Fruit fly (Drosophila melanogaster): ENCODE data around the gene Eig71Eb.

The Eig71Eb gene

dm6 chr3L:15632653-15633052, 17.1 kb upstream of the Eig71Eb start (continued):
- TF ChIP-seq hbn (GFP tag; IDR thresholded peaks at IDR 0.05; ENCODE audit: partially characterized antibody), result no peak
- TF ChIP-seq sens (GFP tag), result peak; percentile 65
- TF ChIP-seq grau (tag; optimal IDR thresholded peaks at IDR 0.05), result no peak
- no peak for TF ChIP-seq Drgx (GFP tag; IDR thresholded peaks at IDR 0.05)
- peak; percentile 48 for TF ChIP-seq caup (GFP tag; optimal IDR thresholded peaks at IDR 0.05; ENCODE audit: severe bottlenecking)
- TF ChIP-seq CG14860 (GFP tag; IDR thresholded peaks at IDR 0.05; ENCODE audit: partially characterized antibody), result no peak
- TF ChIP-seq eyg (GFP tag; optimal IDR thresholded peaks at IDR 0.05), result no peak
- peak; percentile 71 for TF ChIP-seq Med (GFP tag)
- TF ChIP-seq cato (GFP tag; optimal IDR thresholded peaks at IDR 0.05; ENCODE audit: borderline replicate concordance), result no peak
- TF ChIP-seq zfh2 (GFP tag; optimal IDR thresholded peaks at IDR 0.05), result no peak
- TF ChIP-seq CG5180 (GFP tag; optimal IDR thresholded peaks at IDR 0.05), result peak; percentile 10
- no peak for TF ChIP-seq CG3838 (GFP tag; optimal IDR thresholded peaks at IDR 0.05)
- TF ChIP-seq BtbVII (GFP tag; optimal IDR thresholded peaks at IDR 0.05), result peak; percentile 21
- no peak for TF ChIP-seq CkIIα-i1 (GFP tag; IDR thresholded peaks at IDR 0.05)
- no peak for TF ChIP-seq ssp (GFP tag; IDR thresholded peaks at IDR 0.05)
- TF ChIP-seq CG32767 (GFP tag; IDR thresholded peaks at IDR 0.05), result no peak
- no peak for TF ChIP-seq CG17328 (GFP tag; IDR thresholded peaks at IDR 0.05)
- TF ChIP-seq wek (GFP tag; optimal IDR thresholded peaks at IDR 0.05), result peak; percentile 24
- TF ChIP-seq twi (tag; optimal IDR thresholded peaks at IDR 0.05), result no peak
- TF ChIP-seq ttk (GFP tag; IDR thresholded peaks at IDR 0.05), result no peak
- TF ChIP-seq CG4328 (GFP tag; optimal IDR thresholded peaks at IDR 0.05), result no peak
- TF ChIP-seq Ada2b (GFP tag; IDR thresholded peaks at IDR 0.05), result no peak
- no peak for TF ChIP-seq dati (GFP tag; IDR thresholded peaks at IDR 0.05)
- no peak for TF ChIP-seq amos (GFP tag; IDR thresholded peaks at IDR 0.05; ENCODE audit: partially characterized antibody)
- TF ChIP-seq CG9609 (GFP tag; optimal IDR thresholded peaks at IDR 0.05), result no peak
- TF ChIP-seq otp (GFP tag; IDR thresholded peaks at IDR 0.05), result 0 out of 3 replicates have a peak, but pooled peaks have one; percentile 13
- TF ChIP-seq Adf1 (GFP tag; IDR thresholded peaks at IDR 0.05), result no peak
- no peak for TF ChIP-seq CG11696 (GFP tag; IDR thresholded peaks at IDR 0.05)
- TF ChIP-seq B-H2 (GFP tag; optimal IDR thresholded peaks at IDR 0.05), result peak; percentile 8
- TF ChIP-seq CG13296 (GFP tag; optimal IDR thresholded peaks at IDR 0.05), result peak; percentile 54
- TF ChIP-seq CG6254 (GFP tag; optimal IDR thresholded peaks at IDR 0.05), result no peak
- no peak for TF ChIP-seq Nf-YA (GFP tag; IDR thresholded peaks at IDR 0.05)
- peak; percentile 12 for TF ChIP-seq ATbp (GFP tag; optimal IDR thresholded peaks at IDR 0.05)
- TF ChIP-seq H2.0 (GFP tag; IDR thresholded peaks at IDR 0.05), result no peak
- no peak for TF ChIP-seq Dll (GFP tag; IDR thresholded peaks at IDR 0.05; ENCODE audit: partially characterized antibody)
- TF ChIP-seq Bdp1 (GFP tag; optimal IDR thresholded peaks at IDR 0.05), result no peak
- peak; percentile 6 for TF ChIP-seq Fer1 (GFP tag; optimal IDR thresholded peaks at IDR 0.05)
- no peak for TF ChIP-seq p53 (GFP tag; optimal IDR thresholded peaks at IDR 0.05)
- no peak for TF ChIP-seq CG18619 (GFP tag; optimal IDR thresholded peaks at IDR 0.05)
- peak; percentile 8 for TF ChIP-seq mirr (GFP tag; optimal IDR thresholded peaks at IDR 0.05)
- peak; percentile 2 for TF ChIP-seq CG6854 (GFP tag; optimal IDR thresholded peaks at IDR 0.05)
- no peak for TF ChIP-seq ERR (GFP tag; optimal IDR thresholded peaks at IDR 0.05)
- no peak for TF ChIP-seq sqz (GFP tag; optimal IDR thresholded peaks at IDR 0.05)
- no peak for TF ChIP-seq NfI (GFP tag; optimal IDR thresholded peaks at IDR 0.05)
- no peak for TF ChIP-seq NC2α (GFP tag; optimal IDR thresholded peaks at IDR 0.05)
- no peak for TF ChIP-seq ap (GFP tag; IDR thresholded peaks at IDR 0.05)
- no peak for TF ChIP-seq CG5245 (GFP tag; optimal IDR thresholded peaks at IDR 0.05)
- peak; percentile 0 for TF ChIP-seq CG12071 (GFP tag; optimal IDR thresholded peaks at IDR 0.05)
- TF ChIP-seq esg (GFP tag; conservative IDR thresholded peaks at IDR 0.05), result no peak
- no peak for TF ChIP-seq ken (GFP tag; IDR thresholded peaks at IDR 0.05)
- TF ChIP-seq CG1024 (GFP tag; IDR thresholded peaks at IDR 0.05), result no peak
- no peak for TF ChIP-seq ftz-f1 (GFP tag; optimal IDR thresholded peaks at IDR 0.05)

Data from whole organism, embryonic.